Worm (Caenorhabditis elegans): Measurements from ENCODE around the gene F42F12.11.

Gene F42F12.11

DNA sequence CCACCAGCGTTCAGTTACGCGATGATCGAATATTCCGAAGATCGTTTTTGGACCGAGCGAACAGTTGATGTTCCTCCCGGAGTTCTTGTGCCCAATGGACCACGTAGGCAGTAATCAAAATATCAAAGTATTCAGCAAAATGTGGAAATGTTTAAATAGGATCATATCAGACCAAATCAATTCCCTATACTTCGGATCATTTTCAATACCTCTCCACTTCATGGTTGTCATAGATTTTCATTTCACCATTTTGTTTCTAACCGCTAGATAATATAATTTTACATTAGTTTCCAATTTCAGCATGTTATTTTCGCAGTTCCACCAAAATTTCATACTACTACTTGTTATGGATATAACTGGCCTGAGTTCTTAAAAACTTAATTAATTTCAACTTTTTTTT, 29.3 kb upstream of the F42F12.11 start:
- TF ChIP-seq R02D3.7 (tag; optimal IDR thresholded peaks at IDR 0.05) (no peak), unc-62 (GFP tag; optimal IDR thresholded peaks at IDR 0.05 in 1 of 2) (peak in 1 of 2 experiments; percentile 91), unc-62 (tag; optimal IDR thresholded peaks at IDR 0.05) (no peak)

- TF ChIP-seq lin-1 (GFP tag; IDR thresholded peaks at IDR 0.05): no peak
- peak in 1 of 2 experiments; percentile 48 for TF ChIP-seq unc-62 (GFP tag; optimal IDR thresholded peaks at IDR 0.05 in 1 of 2)
- no peak for TF ChIP-seq unc-62 (tag; optimal IDR thresholded peaks at IDR 0.05)
Observed at ce11 chrX:12320737-12321136, 26.1 kb upstream of the F42F12.11 start, which contains the start of gene ceh-40. Gene ceh-40, minus strand, starts transcription at chrX:12320777.

DNA sequence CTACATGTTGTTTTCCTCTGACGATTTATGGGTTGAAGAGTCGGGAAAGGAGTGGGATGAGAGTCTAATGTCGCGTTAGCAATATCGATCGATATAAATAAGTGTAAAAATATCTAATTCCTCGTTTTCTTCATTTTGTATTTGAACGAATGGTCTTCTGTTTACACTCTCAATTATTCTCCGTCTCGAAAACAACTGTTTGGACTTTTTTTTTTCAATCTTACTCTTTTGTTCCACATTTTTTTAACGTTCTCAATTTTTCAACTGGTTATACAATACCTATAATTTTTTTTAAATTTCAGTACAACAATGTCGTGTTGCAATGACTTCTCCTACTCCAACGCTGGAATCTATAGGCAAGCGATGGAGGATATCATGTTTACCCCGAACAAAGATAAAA, 25.5 kb upstream of the F42F12.11 start, which contains the start of gene F17A2.13:
Gene F17A2.13 (plus strand): TSS at position 301 of the 400 bp plus-strand sequence.
- TF ChIP-seq mdl-1 (tag; optimal IDR thresholded peaks at IDR 0.05) (no peak), nhr-6 (tag; optimal IDR thresholded peaks at IDR 0.05) (no peak), zag-1 (tag; optimal IDR thresholded peaks at IDR 0.05) (no peak), nhr-77 (tag; optimal IDR thresholded peaks at IDR 0.05) (no peak), mxl-2 (GFP tag; conservative IDR thresholded peaks at IDR 0.05) (no peak), zfp-2 (tag; optimal IDR thresholded peaks at IDR 0.05) (no peak), ceh-82 (tag; optimal IDR thresholded peaks at IDR 0.05) (no peak), snpc-1.2 (GFP tag; IDR thresholded peaks at IDR 0.05) (no peak), nhr-10 (tag; optimal IDR thresholded peaks at IDR 0.05) (no peak), lin-29 (GFP tag; IDR thresholded peaks at IDR 0.05) (no peak), F10B5.3 (tag; optimal IDR thresholded peaks at IDR 0.05) (no peak), nhr-48 (tag; optimal IDR thresholded peaks at IDR 0.05) (no peak), hmg-1.1 (GFP tag; IDR thresholded peaks at IDR 0.05) (no peak), R02D3.7 (tag; optimal IDR thresholded peaks at IDR 0.05) (no peak), ceh-20 (GFP tag; IDR thresholded peaks at IDR 0.05) (no peak), nhr-237 (tag; optimal IDR thresholded peaks at IDR 0.05) (no peak), madf-9 (GFP tag; conservative IDR thresholded peaks at IDR 0.05) (no peak), nhr-111 (GFP tag; optimal IDR thresholded peaks at IDR 0.05) (no peak), nhr-11 (tag; optimal IDR thresholded peaks at IDR 0.05) (no peak)

DNA sequence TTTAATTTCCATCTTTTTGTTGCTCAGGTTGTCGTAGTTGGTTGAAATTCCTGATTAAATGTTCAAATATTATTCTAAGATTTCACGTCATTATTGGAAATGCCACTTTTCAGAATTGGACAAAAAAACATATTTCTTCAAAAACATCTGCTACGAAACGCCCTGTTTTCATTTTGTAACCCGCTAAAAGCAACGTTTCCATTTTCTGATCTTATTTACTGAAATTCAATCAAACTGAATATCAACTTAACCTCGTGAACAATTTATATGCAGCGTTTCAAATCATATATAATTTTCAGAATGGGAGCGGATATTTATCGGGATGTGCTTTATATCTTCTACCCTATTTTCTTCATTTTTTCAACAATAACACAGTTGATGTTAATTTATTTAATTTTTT, 23.4 kb upstream of the F42F12.11 start, which contains the start of gene srd-40:
Gene srd-40 (plus strand): TSS at position 301 of the 400 bp plus-strand sequence.
- no peak for TF ChIP-seq fos-1 (tag; optimal IDR thresholded peaks at IDR 0.05)
- TF ChIP-seq lim-7 (GFP tag; IDR thresholded peaks at IDR 0.05): no peak
- TF ChIP-seq lin-1 (GFP tag; IDR thresholded peaks at IDR 0.05): no peak
- TF ChIP-seq dpl-1 (GFP tag; optimal IDR thresholded peaks at IDR 0.05): no peak
- no peak for TF ChIP-seq mdl-1 (tag; optimal IDR thresholded peaks at IDR 0.05)
- TF ChIP-seq mep-1 (tag; optimal IDR thresholded peaks at IDR 0.05): no peak
- no peak for TF ChIP-seq vab-7 (GFP tag; IDR thresholded peaks at IDR 0.05)

- no peak for TF ChIP-seq ceh-20 (GFP tag; IDR thresholded peaks at IDR 0.05)
- TF ChIP-seq lin-15B (tag; optimal IDR thresholded peaks at IDR 0.05): no peak
- TF ChIP-seq ceh-82 (tag; optimal IDR thresholded peaks at IDR 0.05): no peak
- no peak for TF ChIP-seq dpl-1 (GFP tag; optimal IDR thresholded peaks at IDR 0.05)
Observed at ce11 chrX:12326424-12326823, 20.4 kb upstream of the F42F12.11 start, which contains the start of gene srd-41. Gene srd-41, plus strand, starts transcription at chrX:12326724.

ce11 chrX:12328676-12329075, 18.2 kb upstream of the F42F12.11 start, which contains the start of gene srd-45:
Gene srd-45, plus strand, starts transcription at chrX:12328976.
- TF ChIP-seq zfp-3 (GFP tag; conservative IDR thresholded peaks at IDR 0.05): no peak
- TF ChIP-seq madf-5 (GFP tag; IDR thresholded peaks at IDR 0.05): no peak
- TF ChIP-seq mxl-2 (GFP tag; conservative IDR thresholded peaks at IDR 0.05): no peak
- TF ChIP-seq unc-62 (GFP tag; optimal IDR thresholded peaks at IDR 0.05 in 1 of 2): peak in 1 of 2 experiments; percentile 7
- TF ChIP-seq unc-62 (tag; optimal IDR thresholded peaks at IDR 0.05): no peak
- no peak for TF ChIP-seq nhr-28 (tag; optimal IDR thresholded peaks at IDR 0.05)

Measured in whole organism, L4 larva.